Fruit fly (Drosophila melanogaster): Measurements from ENCODE around the gene Sec13.

Gene Sec13

dm6 chr3R:23384591-23385260 is 28.6 kb downstream of the Sec13 start, which contains the start of gene CG4393:
Gene CG4393, minus strand, starts transcription at chr3R:23384777.
- TF ChIP-seq lz (GFP tag; optimal IDR thresholded peaks at IDR 0.05) (no peak), eg (GFP tag; IDR thresholded peaks at IDR 0.05) (peak; percentile 73), CG8119 (GFP tag; IDR thresholded peaks at IDR 0.05) (peak; percentile 79), CG1621 (tag; optimal IDR thresholded peaks at IDR 0.05) (peak; percentile 27), net (GFP tag; optimal IDR thresholded peaks at IDR 0.05) (peak; percentile 50), CG16779 (tag; optimal IDR thresholded peaks at IDR 0.05) (peak; percentile 23), Met (GFP tag; optimal IDR thresholded peaks at IDR 0.05) (no peak), CG3919 (GFP tag; optimal IDR thresholded peaks at IDR 0.05) (peak; percentile 29), Lpt (GFP tag; optimal IDR thresholded peaks at IDR 0.05) (peak; percentile 59), Hr38 (GFP tag; optimal IDR thresholded peaks at IDR 0.05) (no peak), dac (GFP tag; optimal IDR thresholded peaks at IDR 0.05) (peak; percentile 25), Eip78C (GFP tag) (peak; percentile 66), Hr4 (GFP tag; optimal IDR thresholded peaks at IDR 0.05) (no peak), Eip93F (GFP tag; optimal IDR thresholded peaks at IDR 0.05) (no peak), CG6163 (GFP tag; IDR thresholded peaks at IDR 0.05) (0 out of 3 replicates have a peak, but pooled peaks have one; percentile 46), pdm3 (GFP tag; optimal IDR thresholded peaks at IDR 0.05) (no peak), CG8319 (GFP tag; optimal IDR thresholded peaks at IDR 0.05) (no peak), svp (GFP tag) (peak; percentile 33), CG6276 (GFP tag; optimal IDR thresholded peaks at IDR 0.05) (peak; percentile 77), CG15336 (GFP tag; IDR thresholded peaks at IDR 0.05) (peak; percentile 73), Sox102F (GFP tag; optimal IDR thresholded peaks at IDR 0.05) (no peak), spab (GFP tag; optimal IDR thresholded peaks at IDR 0.05) (peak; percentile 41), cyc (GFP tag; optimal IDR thresholded peaks at IDR 0.05) (no peak), CG32006 (GFP tag; optimal IDR thresholded peaks at IDR 0.05) (peak; percentile 36), salr (GFP tag; optimal IDR thresholded peaks at IDR 0.05) (peak in 1 of 2 experiments; percentile 41), ss (GFP tag; optimal IDR thresholded peaks at IDR 0.05) (peak; percentile 28 to 35), CG6792 (GFP tag; optimal IDR thresholded peaks at IDR 0.05) (peak; percentile 10), CG6808 (GFP tag; optimal IDR thresholded peaks at IDR 0.05) (peak; percentile 61), CG4318 (GFP tag; optimal IDR thresholded peaks at IDR 0.05) (no peak), fkh (GFP tag; optimal IDR thresholded peaks at IDR 0.05) (no peak), achi (GFP tag; optimal IDR thresholded peaks at IDR 0.05) (no peak), CG9139 (GFP tag; optimal IDR thresholded peaks at IDR 0.05) (peak; percentile 56), CG11294 (GFP tag; IDR thresholded peaks at IDR 0.05) (no peak), Ets21C (GFP tag; optimal IDR thresholded peaks at IDR 0.05) (no peak), fd59A (GFP tag; optimal IDR thresholded peaks at IDR 0.05) (no peak), Smox (GFP tag; optimal IDR thresholded peaks at IDR 0.05) (no peak), CG11902 (GFP tag; optimal IDR thresholded peaks at IDR 0.05) (no peak), topi (GFP tag; optimal IDR thresholded peaks at IDR 0.05) (no peak), CG31627 (GFP tag; optimal IDR thresholded peaks at IDR 0.05) (no peak), CG6854 (GFP tag; optimal IDR thresholded peaks at IDR 0.05) (peak; percentile 40), Sox14 (GFP tag; optimal IDR thresholded peaks at IDR 0.05) (peak; percentile 18), CG10669 (GFP tag; optimal IDR thresholded peaks at IDR 0.05) (peak; percentile 20), Gug (GFP tag; IDR thresholded peaks at IDR 0.05) (no peak)

Data from whole organism, prepupa.